Fruit fly (Drosophila melanogaster) whole organism, adult: ENCODE data around the gene CG31465.

ENCODE experiments used
- CG12768 ChIP-seq: fragments of 200-800 bp; sonication (Bioruptor generic); optimal IDR thresholded peaks from 2 replicates; lab custom pipeline; 2017; ENCODE audit warnings: missing biosample characterization, missing genetic modification characterization, mild to moderate bottlenecking, moderate library complexity, missing genetic modification reagents
- CG14711 ChIP-seq: fragments of 200-800 bp; sonication (Bioruptor generic); optimal IDR thresholded peaks from 2 replicates; lab custom pipeline; 2018; ENCODE audit warnings: missing biosample characterization, mild to moderate bottlenecking, missing genetic modification characterization, moderate library complexity
- CG7101 ChIP-seq: fragments of 200-800 bp; sonication (Bioruptor generic); optimal IDR thresholded peaks from 2 replicates; lab custom pipeline; 2018; ENCODE audit warnings: missing biosample characterization, mild to moderate bottlenecking, missing genetic modification characterization, moderate library complexity
- Clk ChIP-seq: fragments of 200-800 bp; sonication (Bioruptor generic); optimal IDR thresholded peaks from 2 replicates; lab custom pipeline; 2017; ENCODE audit warnings: missing biosample characterization, missing genetic modification characterization
- Crg-1 ChIP-seq: fragments of 200-800 bp; sonication (Bioruptor generic); optimal IDR thresholded peaks from 2 replicates; lab custom pipeline; 2016; ENCODE audit warnings: missing biosample characterization, missing genetic modification characterization
- bab1 ChIP-seq: fragments of 200-800 bp; sonication (Bioruptor generic); optimal IDR thresholded peaks from 3 replicates; lab custom pipeline; 2019; ENCODE audit warnings: missing biosample characterization, mild to moderate bottlenecking, missing genetic modification characterization, moderate library complexity
- ovo ChIP-seq: fragments of 200-800 bp; sonication (Bioruptor generic); optimal IDR thresholded peaks from 2 replicates; lab custom pipeline; 2016; ENCODE audit warnings: missing biosample characterization, missing genetic modification characterization
- tj ChIP-seq: fragments of 200-800 bp; sonication (Bioruptor generic); optimal IDR thresholded peaks from 3 replicates; lab custom pipeline; 2017; ENCODE audit warnings: missing biosample characterization, mild to moderate bottlenecking, missing genetic modification characterization, moderate library complexity
- toe ChIP-seq: fragments of 200-800 bp; sonication (Bioruptor generic); optimal IDR thresholded peaks from 2 replicates; lab custom pipeline; 2016; ENCODE audit warnings: missing biosample characterization, missing genetic modification characterization

- TF ChIP-seq tj (GFP tag; lab: Kevin White, UChicago): no peak
- no peak for TF ChIP-seq CG14711 (tag; lab: Kevin White, UChicago)
- no peak for TF ChIP-seq bab1 (GFP tag; lab: Kevin White, UChicago)
- TF ChIP-seq Clk: no peak
- no peak for TF ChIP-seq CG12768 (GFP tag; lab: Kevin White, UChicago)
- TF ChIP-seq ovo (GFP tag; lab: Kevin White, UChicago): no peak
- TF ChIP-seq Crg-1 (GFP tag; lab: Kevin White, UChicago): no peak
- TF ChIP-seq toe: no peak
- no peak for TF ChIP-seq CG7101 (tag; lab: Kevin White, UChicago)
These were observed 33.2 kb upstream of the CG31465 start for dm6 chr3R:21847438-21847837.
